Worm (Caenorhabditis elegans) whole organism, L1 larva: ENCODE results near the gene clec-7.

Experiments
- C16A3.4 ChIP-seq: fragments of 150-350 bp; optimal IDR thresholded peaks from 2 replicates; lab custom pipeline; 2014; ENCODE audit warnings: missing biosample characterization, missing genetic modification characterization
- ceh-82 ChIP-seq, 3 experiments: fragments of 150-350 bp in 1 of 3; sonication (generic microtip) in 2 of 3; optimal IDR thresholded peaks; 2 replicates each; lab custom pipeline; 2014 to 2017; ENCODE audit warnings: missing biosample characterization in 3 of 3, missing genetic modification characterization in 3 of 3
- fos-1 ChIP-seq: fragments of 150-350 bp; optimal IDR thresholded peaks from 2 replicates; lab custom pipeline; 2014; ENCODE audit warnings: missing biosample characterization, missing genetic modification characterization
- lin-14 ChIP-seq: fragments of 200-800 bp; sonication (Bioruptor generic); optimal IDR thresholded peaks from 2 replicates; lab custom pipeline; 2018; ENCODE audit warnings: mild to moderate bottlenecking, missing genetic modification characterization, moderate library complexity, missing compliant biosample characterization
- lin-35 ChIP-seq, 2 experiments: fragments of 150-350 bp; optimal IDR thresholded peaks; 2 replicates each; lab custom pipeline; 2014; ENCODE audit warnings: missing biosample characterization in 2 of 2, missing genetic modification characterization in 2 of 2, missing genetic modification reagents in 2 of 2
- lsy-2 ChIP-seq, 2 experiments: fragments of 150-350 bp; optimal IDR thresholded peaks; 2 replicates each; lab custom pipeline; 2014; ENCODE audit warnings: missing biosample characterization in 2 of 2, missing genetic modification characterization in 2 of 2
- mab-9 ChIP-seq: fragments of 200-800 bp; sonication (Bioruptor generic); IDR thresholded peaks from 2 replicates; pipeline ENCODE4 v1.3.6; 2022; ENCODE audit warnings: missing genetic modification reagents, missing genetic modification characterization, missing compliant biosample characterization
- mdl-1 ChIP-seq, 2 experiments: fragments of 150-350 bp; optimal IDR thresholded peaks; 2 replicates each; lab custom pipeline; 2014 to 2017; ENCODE audit warnings: missing biosample characterization in 2 of 2, missing genetic modification characterization in 2 of 2, inconsistent platforms in 1 of 2
- mep-1 ChIP-seq: fragments of 150-350 bp; optimal IDR thresholded peaks from 2 replicates; lab custom pipeline; 2014; ENCODE audit warnings: missing biosample characterization, missing genetic modification characterization
- nhr-19 ChIP-seq: fragments of 200-800 bp; sonication (Bioruptor generic); conservative IDR thresholded peaks from 2 replicates; pipeline ENCODE4 v1.3.6; 2022; ENCODE audit warnings: missing genetic modification characterization, missing compliant biosample characterization
- nhr-90 ChIP-seq: sonication (generic microtip); optimal IDR thresholded peaks from 2 replicates; lab custom pipeline; 2016; ENCODE audit warnings: mild to moderate bottlenecking, missing genetic modification characterization, missing compliant biosample characterization; ENCODE audit not compliant: poor library complexity
- unc-62 ChIP-seq: fragments of 150-350 bp; optimal IDR thresholded peaks from 2 replicates; lab custom pipeline; 2014; ENCODE audit warnings: missing biosample characterization, missing genetic modification reagents, missing genetic modification characterization
- vab-15 ChIP-seq: sonication (generic microtip); optimal IDR thresholded peaks from 2 replicates; lab custom pipeline; 2017; ENCODE audit warnings: missing genotype, mild to moderate bottlenecking, missing genetic modification characterization, missing compliant biosample characterization
- zag-1 ChIP-seq: fragments of 150-350 bp; optimal IDR thresholded peaks from 2 replicates; lab custom pipeline; 2014; ENCODE audit warnings: missing biosample characterization, missing genetic modification characterization

DNA sequence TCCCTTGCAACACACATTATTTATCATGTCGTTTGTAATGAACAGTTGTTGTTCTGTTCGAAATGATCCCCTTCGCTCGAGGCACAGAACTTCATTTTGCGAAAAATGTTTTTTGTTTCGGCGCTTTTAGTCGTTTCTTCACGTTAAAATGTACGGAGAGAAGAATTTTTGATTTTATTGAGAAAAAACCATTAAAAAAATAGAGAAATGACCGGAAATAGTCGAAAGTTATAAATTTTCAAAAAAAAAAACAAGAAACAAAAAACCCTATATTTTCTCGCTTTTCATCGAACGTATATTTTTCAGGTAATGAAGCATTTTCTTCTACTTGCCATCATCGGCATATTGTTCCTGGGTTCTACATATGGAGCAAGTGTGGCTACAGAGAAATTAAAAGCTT is 4.1 kb downstream of the clec-7 start, which contains the start of gene F10G2.1:
- TF ChIP-seq ceh-82 (tag; optimal IDR thresholded peaks at IDR 0.05; lab: Kevin White, UChicago) (no peak), zag-1 (no peak), nhr-90 (tag; lab: Kevin White, UChicago) (no peak), mab-9 (GFP tag; lab: Robert Waterston, UW) (no peak), vab-15 (tag; lab: Kevin White, UChicago) (no peak), mdl-1 (tag; optimal IDR thresholded peaks at IDR 0.05; lab: Kevin White, UChicago) (no peak), unc-62 (GFP tag; lab: Kevin White, UChicago) (no peak), fos-1 (tag; lab: Kevin White, UChicago) (no peak), C16A3.4 (tag; lab: Kevin White, UChicago) (no peak), lin-35 (GFP tag; optimal IDR thresholded peaks at IDR 0.05; lab: Kevin White, UChicago) (no peak), lsy-2 (tag; optimal IDR thresholded peaks at IDR 0.05; lab: Kevin White, UChicago) (no peak), mep-1 (tag; lab: Kevin White, UChicago) (no peak), lin-14 (no peak), nhr-19 (GFP tag; lab: Robert Waterston, UW) (no peak)
